Fruit fly (Drosophila melanogaster) whole organism, embryonic: ENCODE results near the gene CNPYb.
A peak's percentile ranks its signal among the peaks of the same experiment; 100 is the strongest.

ENCODE experiments used
- Atf3 ChIP-seq: fragments of 200-800 bp; sonication (Bioruptor generic); optimal IDR thresholded peaks from 3 replicates; lab custom pipeline; 2016; ENCODE audit warnings: missing biosample characterization, missing genetic modification characterization
- CG12744 ChIP-seq: fragments of 200-800 bp; sonication (Bioruptor generic); optimal IDR thresholded peaks from 2 replicates; lab custom pipeline; 2016; ENCODE audit warnings: missing biosample characterization, missing genetic modification characterization
- CG14441 ChIP-seq: fragments of 200-800 bp; sonication (Bioruptor generic); IDR thresholded peaks from 2 replicates; pipeline ENCODE4 v1.3.6; 2022; ENCODE audit warnings: missing biosample characterization, missing genetic modification characterization
- CG14667 ChIP-seq: fragments of 200-800 bp; sonication (Bioruptor generic); IDR thresholded peaks from 2 replicates; pipeline ENCODE4 v1.3.6; 2022; ENCODE audit warnings: missing biosample characterization, missing genetic modification characterization
- CG15011 ChIP-seq: fragments of 200-800 bp; sonication (Bioruptor generic); optimal IDR thresholded peaks from 3 replicates; lab custom pipeline; 2018; ENCODE audit warnings: missing biosample characterization, mild to moderate bottlenecking, missing genetic modification characterization
- CG15601 ChIP-seq: fragments of 200-800 bp; sonication (Bioruptor generic); optimal IDR thresholded peaks from 3 replicates; lab custom pipeline; 2019; ENCODE audit warnings: missing biosample characterization, mild to moderate bottlenecking, missing genetic modification characterization, moderate library complexity
- CG16779 ChIP-seq: fragments of 200-800 bp; sonication (Bioruptor generic); IDR thresholded peaks from 2 replicates; pipeline ENCODE4 v1.3.6; 2022; ENCODE audit warnings: missing biosample characterization, missing genetic modification characterization
- CG17829 ChIP-seq: fragments of 200-800 bp; optimal IDR thresholded peaks from 2 replicates; lab custom pipeline; 2019; ENCODE audit warnings: missing biosample characterization, mild to moderate bottlenecking, missing genetic modification characterization, moderate library complexity
- CG1832 ChIP-seq: fragments of 200-800 bp; sonication (Bioruptor generic); optimal IDR thresholded peaks from 2 replicates; lab custom pipeline; 2017; ENCODE audit warnings: missing biosample characterization, mild to moderate bottlenecking, missing genetic modification characterization, inconsistent platforms
- CG30403 ChIP-seq: fragments of 200-800 bp; sonication (Bioruptor generic); optimal IDR thresholded peaks from 3 replicates; lab custom pipeline; 2016; ENCODE audit warnings: missing biosample characterization, missing genetic modification characterization
- CG31388 ChIP-seq: fragments of 200-800 bp; sonication (Bioruptor generic); optimal IDR thresholded peaks from 2 replicates; lab custom pipeline; 2016; ENCODE audit warnings: missing biosample characterization, missing genetic modification characterization
- CG3407 ChIP-seq: fragments of 200-800 bp; sonication (Bioruptor generic); optimal IDR thresholded peaks from 2 replicates; lab custom pipeline; 2018; ENCODE audit warnings: missing biosample characterization, mild to moderate bottlenecking, missing genetic modification characterization
- CG3726 ChIP-seq: fragments of 200-800 bp; sonication (Bioruptor generic); IDR thresholded peaks from 3 replicates; pipeline ENCODE4, ENCODE4 v1.3.6; 2022; ENCODE audit warnings: missing biosample characterization, missing genetic modification characterization
- CG4282 ChIP-seq: fragments of 200-800 bp; sonication (Bioruptor generic); optimal IDR thresholded peaks from 2 replicates; lab custom pipeline; 2016; ENCODE audit warnings: missing biosample characterization, missing genetic modification characterization
- CG4360 ChIP-seq: fragments of 200-800 bp; sonication (Bioruptor generic); IDR thresholded peaks from 2 replicates; pipeline ENCODE4 v1.3.6; 2022; ENCODE audit warnings: missing biosample characterization, missing genetic modification characterization
- CG4854 ChIP-seq: fragments of 200-800 bp; sonication (Bioruptor generic); optimal IDR thresholded peaks from 2 replicates; lab custom pipeline; 2016; ENCODE audit warnings: missing biosample characterization, missing genetic modification characterization, inconsistent platforms
- CG6654 ChIP-seq: fragments of 200-800 bp; sonication (Bioruptor generic); optimal IDR thresholded peaks from 2 replicates; lab custom pipeline; 2017; ENCODE audit warnings: missing biosample characterization, mild to moderate bottlenecking, missing genetic modification characterization
- CG7839 ChIP-seq: fragments of 200-800 bp; sonication (Bioruptor generic); optimal IDR thresholded peaks from 3 replicates; lab custom pipeline; 2018; ENCODE audit warnings: missing biosample characterization, mild to moderate bottlenecking, missing genetic modification characterization, moderate library complexity
- CG8281 ChIP-seq: fragments of 200-800 bp; sonication (Bioruptor generic); optimal IDR thresholded peaks from 2 replicates; lab custom pipeline; 2018; ENCODE audit warnings: missing biosample characterization, mild to moderate bottlenecking, missing genetic modification characterization, moderate library complexity
- CTCF ChIP-seq: fragments of 200-800 bp; sonication (Bioruptor generic); optimal IDR thresholded peaks from 2 replicates; lab custom pipeline; 2017; ENCODE audit warnings: missing biosample characterization, mild to moderate bottlenecking, missing genetic modification characterization, moderate library complexity
- Dek ChIP-seq: fragments of 200-800 bp; sonication (Bioruptor generic); optimal IDR thresholded peaks from 3 replicates; lab custom pipeline; 2019; ENCODE audit warnings: missing biosample characterization, mild to moderate bottlenecking, missing genetic modification characterization, moderate library complexity
- Ets65A ChIP-seq: fragments of 200-800 bp; sonication (Bioruptor generic); peaks from one replicate; lab custom pipeline; 2016; ENCODE audit warnings: missing biosample characterization, missing genetic modification characterization
- Fer1 ChIP-seq: fragments of 200-800 bp; sonication (Bioruptor generic); optimal IDR thresholded peaks from 2 replicates; lab custom pipeline; 2017; ENCODE audit warnings: missing biosample characterization, mild to moderate bottlenecking, missing genetic modification characterization
- HmgD ChIP-seq: fragments of 200-800 bp; sonication (Bioruptor generic); optimal IDR thresholded peaks from 3 replicates; lab custom pipeline; 2016; ENCODE audit warnings: missing biosample characterization, missing genetic modification characterization
- Hmr ChIP-seq: fragments of 200-800 bp; sonication (Bioruptor generic); optimal IDR thresholded peaks from 3 replicates; lab custom pipeline; 2017; ENCODE audit warnings: mild to moderate bottlenecking, missing biosample characterization, missing genetic modification reagents, missing genetic modification characterization
- Kr ChIP-seq: fragments of 200-800 bp; sonication (Bioruptor generic); optimal IDR thresholded peaks from 2 replicates; lab custom pipeline; 2017; ENCODE audit warnings: missing biosample characterization, mild to moderate bottlenecking, missing genetic modification characterization
- Mes4 ChIP-seq: fragments of 200-800 bp; sonication (Bioruptor generic); optimal IDR thresholded peaks from 2 replicates; lab custom pipeline; 2016; ENCODE audit warnings: missing biosample characterization, missing genetic modification characterization
- Myb ChIP-seq: fragments of 200-800 bp; sonication (Bioruptor generic); optimal IDR thresholded peaks from 2 replicates; lab custom pipeline; 2016; ENCODE audit warnings: missing biosample characterization, missing genetic modification characterization
- PHDP ChIP-seq: fragments of 200-800 bp; sonication (Bioruptor generic); optimal IDR thresholded peaks from 3 replicates; lab custom pipeline; 2018; ENCODE audit warnings: missing biosample characterization, mild to moderate bottlenecking, missing genetic modification characterization, moderate library complexity
- Sin3A ChIP-seq: fragments of >200 bp; optimal IDR thresholded peaks from 2 replicates; lab custom pipeline; 2018
- Ssrp ChIP-seq: fragments of 200-800 bp; sonication (Bioruptor generic); optimal IDR thresholded peaks from 2 replicates; lab custom pipeline; 2018; ENCODE audit warnings: missing biosample characterization, mild to moderate bottlenecking, missing genetic modification characterization, moderate library complexity
- chif ChIP-seq, 2 experiments: fragments of 200-800 bp; sonication (Bioruptor generic); optimal IDR thresholded peaks; 3 replicates each; lab custom pipeline; 2016; ENCODE audit warnings: missing biosample characterization in 2 of 2, missing genetic modification characterization in 2 of 2
- croc ChIP-seq: fragments of 200-800 bp; sonication (Bioruptor generic); conservative IDR thresholded peaks from 3 replicates; pipeline ENCODE4 v1.3.6; 2022; ENCODE audit warnings: missing biosample characterization, missing genetic modification characterization
- en ChIP-seq: fragments of 200-800 bp; sonication (Bioruptor generic); optimal IDR thresholded peaks from 2 replicates; lab custom pipeline; 2016; ENCODE audit warnings: missing biosample characterization, missing genetic modification characterization
- fd96Cb ChIP-seq: fragments of 200-800 bp; sonication (Bioruptor generic); optimal IDR thresholded peaks from 2 replicates; lab custom pipeline; 2018; ENCODE audit warnings: missing biosample characterization, mild to moderate bottlenecking, missing genetic modification characterization, moderate library complexity
- gem ChIP-seq: fragments of 200-800 bp; sonication (Bioruptor generic); optimal IDR thresholded peaks from 2 replicates; lab custom pipeline; 2019; ENCODE audit warnings: missing biosample characterization, mild to moderate bottlenecking, missing genetic modification characterization, moderate library complexity
- h ChIP-seq: fragments of >200 bp; optimal IDR thresholded peaks from 2 replicates; lab custom pipeline; 2017
- hbn ChIP-seq: fragments of 200-800 bp; sonication (Bioruptor generic); IDR thresholded peaks from 2 replicates; pipeline ENCODE4 v1.3.6; 2022; ENCODE audit warnings: missing biosample characterization, missing genetic modification characterization; ENCODE audit not compliant: partially characterized antibody
- her ChIP-seq: fragments of 200-800 bp; sonication (Bioruptor generic); optimal IDR thresholded peaks from 2 replicates; lab custom pipeline; 2016; ENCODE audit warnings: missing biosample characterization, missing genetic modification characterization
- jumu ChIP-seq: fragments of 200-800 bp; sonication (Bioruptor generic); optimal IDR thresholded peaks from 3 replicates; lab custom pipeline; 2016; ENCODE audit warnings: missing biosample characterization, missing genetic modification characterization
- mam ChIP-seq: fragments of 200-800 bp; sonication (Bioruptor generic); optimal IDR thresholded peaks from 3 replicates; lab custom pipeline; 2016; ENCODE audit warnings: missing biosample characterization, missing genetic modification characterization
- mirr ChIP-seq: fragments of 200-800 bp; sonication (Bioruptor generic); optimal IDR thresholded peaks from 3 replicates; lab custom pipeline; 2018; ENCODE audit warnings: missing biosample characterization, mild to moderate bottlenecking, missing genetic modification characterization
- nerfin-2 ChIP-seq: fragments of 200-800 bp; sonication (Bioruptor generic); IDR thresholded peaks from 2 replicates; pipeline ENCODE4 v1.3.6; 2022; ENCODE audit warnings: missing biosample characterization, missing genetic modification characterization; ENCODE audit not compliant: partially characterized antibody
- oc ChIP-seq: fragments of 200-800 bp; sonication (Bioruptor generic); optimal IDR thresholded peaks from 2 replicates; lab custom pipeline; 2018; ENCODE audit warnings: missing biosample characterization, mild to moderate bottlenecking, missing genetic modification characterization, moderate library complexity
- p53 ChIP-seq: fragments of 200-800 bp; sonication (Bioruptor generic); optimal IDR thresholded peaks from 2 replicates; lab custom pipeline; 2016; ENCODE audit warnings: missing biosample characterization, missing genetic modification characterization
- pros ChIP-seq: fragments of 200-800 bp; sonication (Bioruptor generic); optimal IDR thresholded peaks from 3 replicates; lab custom pipeline; 2019; ENCODE audit warnings: missing biosample characterization, mild to moderate bottlenecking, missing genetic modification characterization, moderate library complexity
- sc ChIP-seq, 3 experiments: fragments of >200 bp in 2 of 3; fragments of 200-800 bp in 1 of 3; sonication (Bioruptor generic) in 1 of 3; optimal IDR thresholded peaks; 2 replicates in 2 of 3; 3 replicates in 1 of 3; lab custom pipeline; 2017; ENCODE audit warnings: mild to moderate bottlenecking in 1 of 3, missing biosample characterization in 1 of 3, missing genetic modification characterization in 1 of 3, missing genetic modification reagents in 1 of 3
- sens ChIP-seq: fragments of 200-800 bp; sonication (Bioruptor generic); peaks from one replicate; lab custom pipeline; 2016; ENCODE audit warnings: missing biosample characterization, missing genetic modification characterization
- slbo ChIP-seq: fragments of 200-800 bp; sonication (Bioruptor generic); IDR thresholded peaks from 2 replicates; pipeline ENCODE4 v1.3.6; 2022; ENCODE audit warnings: missing biosample characterization, missing genetic modification characterization
- tll ChIP-seq, 2 experiments: fragments of 200-800 bp in 1 of 2; fragments of >200 bp in 1 of 2; sonication (Bioruptor generic) in 1 of 2; optimal IDR thresholded peaks; 2 replicates each; lab custom pipeline; 2017 to 2019; ENCODE audit warnings: missing biosample characterization in 2 of 2, missing genetic modification characterization in 2 of 2, mild to moderate bottlenecking in 1 of 2, moderate library complexity in 1 of 2

The CNPYb gene

dm6 chr3L:19140084-19141011 is 44.3 kb upstream of the CNPYb start (continued):
- TF ChIP-seq CG6654 (GFP tag; lab: Kevin White, UChicago) (no peak), CG4282 (GFP tag; lab: Kevin White, UChicago) (peak; percentile 18), CG4360 (GFP tag; lab: Robert Waterston, UW) (no peak), CG16779 (no peak), tll (GFP tag; optimal IDR thresholded peaks at IDR 0.05; lab: Kevin White, UChicago) (no peak), slbo (GFP tag; lab: Robert Waterston, UW) (peak; percentile 29; the same call in 1 of the 2 replicates), Sin3A (lab: Kevin White, UChicago) (no peak), mam (GFP tag; lab: Kevin White, UChicago) (no peak), Mes4 (no peak), Myb (peak; percentile 80), Hmr (peak; percentile 64), h (lab: Kevin White, UChicago) (no peak), CG1832 (no peak), chif (GFP tag; optimal IDR thresholded peaks at IDR 0.05; lab: Kevin White, UChicago) (peak in 1 of 2 experiments; percentile 10), CG15011 (GFP tag; lab: Kevin White, UChicago) (no peak), jumu (peak; percentile 0), pros (GFP tag; lab: Kevin White, UChicago) (no peak), oc (tag; lab: Kevin White, UChicago) (peak; percentile 71), PHDP (tag; lab: Kevin White, UChicago) (no peak), Kr (no peak), CG14441 (no peak), CG3407 (no peak), Ssrp (tag; lab: Kevin White, UChicago) (peak; percentile 15), sens (peak; percentile 66), en (GFP tag; lab: Kevin White, UChicago) (no peak), CG7839 (tag; lab: Kevin White, UChicago) (no peak), p53 (peak; percentile 45), croc (GFP tag; lab: Robert Waterston, UW) (no peak), fd96Cb (tag; lab: Kevin White, UChicago) (no peak), CG3726 (GFP tag; lab: Robert Waterston, UW) (no peak), gem (tag; lab: Kevin White, UChicago) (no peak), CG14667 (GFP tag; lab: Robert Waterston, UW) (no peak), CG31388 (no peak), CG30403 (GFP tag; lab: Kevin White, UChicago) (no peak), CG12744 (GFP tag; lab: Kevin White, UChicago) (no peak), CTCF (GFP tag; lab: Kevin White, UChicago) (peak; percentile 85), sc (optimal IDR thresholded peaks at IDR 0.05; lab: Kevin White, UChicago) (no peak), sc (GFP tag; optimal IDR thresholded peaks at IDR 0.05; lab: Kevin White, UChicago) (no peak), hbn (GFP tag; lab: Robert Waterston, UW) (peak; percentile 16; the same call in 1 of the 2 replicates), CG8281 (no peak), Atf3 (GFP tag; lab: Kevin White, UChicago) (no peak), Ets65A (GFP tag; lab: Kevin White, UChicago) (peak; percentile 84), Fer1 (GFP tag; lab: Kevin White, UChicago) (no peak), CG15601 (tag; lab: Kevin White, UChicago) (peak; percentile 16), HmgD (GFP tag; lab: Kevin White, UChicago) (peak; percentile 86), mirr (GFP tag; lab: Kevin White, UChicago) (no peak), Dek (peak; percentile 35), nerfin-2 (GFP tag; lab: Robert Waterston, UW) (no peak), CG4854 (GFP tag; lab: Kevin White, UChicago) (no peak), her (GFP tag; lab: Kevin White, UChicago) (peak; percentile 29), CG17829 (tag; lab: Kevin White, UChicago) (peak; percentile 39)
